Worm (Caenorhabditis elegans): ENCODE measurements around the gene itm-2.

The itm-2 gene

DNA sequence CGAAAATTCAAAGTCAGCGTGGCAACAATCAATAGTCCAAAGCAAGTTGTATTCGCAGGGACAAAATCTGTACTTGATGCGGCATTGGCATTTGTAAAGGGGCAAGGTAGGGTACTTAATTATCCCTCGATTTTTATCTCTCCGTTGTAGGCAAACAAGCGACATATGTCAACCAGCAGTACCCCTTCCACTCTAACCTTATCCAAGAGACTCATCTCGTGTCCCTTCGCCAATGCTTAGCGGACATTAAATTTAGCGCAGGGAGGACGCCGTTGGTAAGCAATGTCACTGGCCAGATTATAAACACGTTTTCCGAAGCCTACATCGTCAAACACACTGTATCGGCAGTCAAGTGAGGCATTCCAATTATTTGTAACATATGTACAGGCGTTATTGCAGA lies 15.6 kb upstream of the itm-2 start (continued):
- TF ChIP-seq hif-1 (tag; optimal IDR thresholded peaks at IDR 0.05) (peak; percentile 74 to 81), nhr-102 (tag; optimal IDR thresholded peaks at IDR 0.05) (peak; percentile 99), T26A8.4 (GFP tag; IDR thresholded peaks at IDR 0.05) (peak; percentile 99), ceh-82 (tag; optimal IDR thresholded peaks at IDR 0.05) (peak; percentile 80), zfp-3 (GFP tag; conservative IDR thresholded peaks at IDR 0.05) (peak; percentile 94), mdl-1 (tag; optimal IDR thresholded peaks at IDR 0.05) (peak; percentile 91 to 92), tra-1 (GFP tag; IDR thresholded peaks at IDR 0.05) (peak; percentile 91), madf-5 (GFP tag; IDR thresholded peaks at IDR 0.05) (peak in 1 of 2 experiments; percentile 6; a peak in 1 of 4 replicates), lin-15B (tag; optimal IDR thresholded peaks at IDR 0.05) (no peak), egl-27 (tag; optimal IDR thresholded peaks at IDR 0.05) (peak; percentile 7), lsy-2 (tag; optimal IDR thresholded peaks at IDR 0.05) (peak; percentile 93 to 95), php-3 (GFP tag; IDR thresholded peaks at IDR 0.05) (peak; percentile 98), ZK546.5 (tag; optimal IDR thresholded peaks at IDR 0.05) (peak; percentile 10 to 55), vab-7 (GFP tag; IDR thresholded peaks at IDR 0.05) (peak; percentile 92), fkh-10 (GFP tag; optimal IDR thresholded peaks at IDR 0.05) (peak; percentile 77), nhr-111 (GFP tag; optimal IDR thresholded peaks at IDR 0.05) (no peak), nhr-10 (tag; optimal IDR thresholded peaks at IDR 0.05) (peak; percentile 97), nhr-11 (tag; optimal IDR thresholded peaks at IDR 0.05) (peak; percentile 94), daf-12 (tag; optimal IDR thresholded peaks at IDR 0.05) (no peak), tag-97 (GFP tag; IDR thresholded peaks at IDR 0.05) (no peak), lin-39 (tag; optimal IDR thresholded peaks at IDR 0.05) (no peak), Y105C5A.15 (GFP tag; IDR thresholded peaks at IDR 0.05) (peak; percentile 53; the same call in 1 of the 2 replicates), zfp-2 (tag; optimal IDR thresholded peaks at IDR 0.05) (peak; percentile 87), ztf-7 (tag; optimal IDR thresholded peaks at IDR 0.05) (peak; percentile 96), spr-1 (tag; optimal IDR thresholded peaks at IDR 0.05) (peak; percentile 97), ceh-28 (tag; optimal IDR thresholded peaks at IDR 0.05) (peak; percentile 91), nhr-41 (GFP tag; IDR thresholded peaks at IDR 0.05) (peak; percentile 89), cey-2 (tag; optimal IDR thresholded peaks at IDR 0.05; ENCODE audit: borderline replicate concordance, insufficient read depth) (peak; percentile 66), arid-1 (GFP tag; conservative IDR thresholded peaks at IDR 0.05) (peak; percentile 86), mdt-29 (GFP tag; IDR thresholded peaks at IDR 0.05) (peak; percentile 92)

DNA sequence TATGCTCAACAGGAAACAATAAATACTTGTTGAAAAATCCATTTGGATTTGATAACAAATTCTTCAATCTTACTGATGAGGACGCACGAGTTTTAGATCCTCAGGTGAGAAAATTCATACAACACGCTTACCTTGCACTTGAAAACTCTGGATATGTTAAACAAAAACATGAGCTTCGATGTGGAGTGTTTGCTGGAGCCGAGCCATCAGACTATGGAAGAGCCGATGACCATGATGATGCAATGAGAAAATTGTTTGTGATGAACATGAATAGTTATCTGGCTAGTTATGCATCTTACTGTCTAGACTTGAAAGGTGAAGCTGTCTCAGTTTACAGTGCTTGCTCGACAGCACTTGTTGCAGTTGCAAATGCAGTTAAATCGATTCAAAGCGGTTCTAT lies 11.1 kb upstream of the itm-2 start:
- peak in 1 of 2 experiments; percentile 94 for TF ChIP-seq unc-62 (GFP tag; optimal IDR thresholded peaks at IDR 0.05 in 1 of 2)
- TF ChIP-seq unc-62 (tag; optimal IDR thresholded peaks at IDR 0.05): no peak
- TF ChIP-seq F26F4.8 (GFP tag; conservative IDR thresholded peaks at IDR 0.05): no peak
- no peak for TF ChIP-seq daf-8 (GFP tag; IDR thresholded peaks at IDR 0.05)
- TF ChIP-seq D1046.2 (GFP tag; IDR thresholded peaks at IDR 0.05): no peak

DNA sequence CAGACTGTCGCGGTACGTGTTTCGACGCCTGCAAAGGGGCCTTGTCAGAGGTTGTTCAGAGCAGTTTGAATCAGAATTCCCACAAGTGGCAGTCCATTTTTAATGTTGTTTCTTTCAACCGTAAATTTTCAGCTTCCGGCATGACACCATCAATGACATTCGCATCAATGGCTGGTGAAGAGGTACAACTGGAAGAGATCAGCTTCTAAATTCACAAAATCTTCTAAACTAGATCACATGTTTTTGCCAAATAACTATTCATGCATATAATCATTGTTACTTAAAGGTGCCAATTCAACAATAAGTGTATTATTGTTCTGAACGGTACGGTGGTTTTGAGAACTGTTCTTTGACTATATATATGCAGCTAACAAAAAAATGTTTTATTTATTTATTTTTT lies 2.4 kb downstream of the itm-2 start:
- TF ChIP-seq hmg-1.1 (GFP tag; IDR thresholded peaks at IDR 0.05): no peak
- TF ChIP-seq saeg-2 (GFP tag; IDR thresholded peaks at IDR 0.05): no peak
- TF ChIP-seq unc-62 (GFP tag; optimal IDR thresholded peaks at IDR 0.05 in 1 of 2): peak in 1 of 2 experiments; percentile 96
- TF ChIP-seq unc-62 (tag; optimal IDR thresholded peaks at IDR 0.05): no peak
- TF ChIP-seq ama-1 (optimal IDR thresholded peaks at IDR 0.05): no peak

DNA sequence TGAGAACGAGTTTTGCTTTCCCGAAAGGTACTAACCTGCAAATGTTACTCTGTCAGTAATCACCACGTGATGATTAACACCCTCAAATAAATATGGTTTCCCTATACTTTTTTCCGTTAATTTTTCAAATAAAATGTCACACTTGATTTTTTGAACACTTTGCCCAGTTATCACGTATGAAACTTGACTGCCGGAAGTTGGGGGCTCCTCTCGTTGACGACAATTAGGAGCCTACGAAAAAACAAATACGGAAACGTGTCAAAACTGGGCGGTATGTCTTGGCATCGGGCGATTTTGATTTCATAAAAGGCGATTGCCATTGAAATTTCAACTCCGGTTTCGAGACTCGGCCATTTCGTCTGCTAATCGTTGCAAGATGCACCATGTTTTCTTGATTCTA lies 3.0 kb downstream of the itm-2 start, which contains the start of gene C25F6.8:
Gene C25F6.8 (plus strand): TSS at position 301 of the 400 bp plus-strand sequence.
- no peak for TF ChIP-seq zip-11 (GFP tag; IDR thresholded peaks at IDR 0.05)
- no peak for TF ChIP-seq jun-1 (tag; optimal IDR thresholded peaks at IDR 0.05)
- TF ChIP-seq madf-9 (GFP tag; conservative IDR thresholded peaks at IDR 0.05): no peak
- TF ChIP-seq nhr-10 (tag; optimal IDR thresholded peaks at IDR 0.05): no peak
- no peak for TF ChIP-seq ceh-32 (tag; optimal IDR thresholded peaks at IDR 0.05; ENCODE audit: poor library complexity)
- TF ChIP-seq nhr-11 (tag; optimal IDR thresholded peaks at IDR 0.05): no peak

All from whole organism, L4 larva.